Worm (Caenorhabditis elegans): ENCODE measurements around the gene T02H6.9.

The T02H6.9 gene

DNA sequence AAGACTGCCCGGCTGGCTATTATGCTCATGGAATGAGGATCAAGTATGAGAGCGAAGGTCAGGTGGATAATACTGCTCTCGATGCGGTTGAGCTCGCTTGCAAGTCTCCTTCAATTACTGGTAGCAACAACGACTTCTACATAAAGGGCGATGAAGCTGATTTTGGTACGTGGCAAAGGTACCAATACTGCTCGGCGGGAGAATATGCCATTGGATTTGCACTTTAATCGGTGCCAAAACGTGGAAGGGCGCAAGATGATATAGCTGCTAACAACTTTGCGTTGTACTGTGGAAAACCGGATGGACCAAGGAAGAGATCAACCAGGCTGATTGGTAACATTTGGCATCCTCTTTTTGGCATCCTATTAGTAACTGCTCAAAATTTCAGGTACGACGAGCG, 10.8 kb upstream of the T02H6.9 start:
- no peak for TF ChIP-seq sea-1 (GFP tag; conservative IDR thresholded peaks at IDR 0.05)
- no peak for TF ChIP-seq pes-1 (GFP tag; IDR thresholded peaks at IDR 0.05)
- no peak for TF ChIP-seq tbx-11 (GFP tag; IDR thresholded peaks at IDR 0.05)
- no peak for TF ChIP-seq tbx-37 (GFP tag; conservative IDR thresholded peaks at IDR 0.05)

DNA sequence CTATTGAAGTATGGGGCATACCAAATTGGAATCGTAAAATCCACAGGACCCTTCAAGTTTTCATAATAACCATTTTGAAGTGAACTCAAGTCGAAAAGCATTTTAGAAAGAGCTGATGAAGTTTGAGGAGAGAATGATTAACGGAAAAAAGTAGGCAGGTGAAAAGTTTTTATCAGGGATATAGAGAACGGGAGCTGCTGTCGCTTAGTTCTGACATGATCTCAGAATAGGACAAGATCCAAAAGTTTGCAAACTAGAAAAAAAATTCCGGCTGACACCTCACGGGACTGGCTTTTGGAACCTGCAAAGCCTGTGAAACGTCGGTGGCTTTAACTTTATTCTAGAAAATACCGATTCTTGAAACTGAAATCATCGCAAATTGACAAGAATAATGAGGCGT, 7.7 kb upstream of the T02H6.9 start, which contains the start of gene sri-46:
Gene sri-46 (minus strand): TSS at position 101 of the 400 bp plus-strand sequence.
- TF ChIP-seq pes-1 (GFP tag; IDR thresholded peaks at IDR 0.05) (no peak), scrt-1 (GFP tag; IDR thresholded peaks at IDR 0.05) (no peak), tra-4 (tag; optimal IDR thresholded peaks at IDR 0.05) (no peak), hnd-1 (tag; optimal IDR thresholded peaks at IDR 0.05) (no peak), tbx-11 (GFP tag; IDR thresholded peaks at IDR 0.05) (no peak), ceh-13 (GFP tag; optimal IDR thresholded peaks at IDR 0.05) (no peak)

DNA sequence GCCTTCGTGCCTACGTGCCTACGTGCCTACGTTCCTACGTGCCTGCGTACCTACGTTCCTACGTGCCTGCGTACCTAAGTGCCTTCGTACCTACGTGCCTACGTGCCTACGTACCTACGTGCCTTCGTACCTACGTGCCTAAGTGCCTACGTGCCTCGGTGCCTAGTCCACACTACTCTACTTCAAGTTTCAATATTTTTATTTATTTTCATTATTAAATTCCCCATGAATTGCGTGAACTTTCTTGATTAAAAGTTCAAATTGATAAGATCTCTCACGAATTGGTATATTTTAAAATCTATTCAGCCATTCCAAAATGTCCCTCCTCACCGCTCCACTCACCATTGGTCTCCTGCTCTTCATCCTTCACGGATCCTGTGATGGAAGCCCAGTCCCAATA, 4.6 kb upstream of the T02H6.9 start, which contains the start of gene Y39F10C.3:
Gene Y39F10C.3 (plus strand): TSS at position 301 of the 400 bp plus-strand sequence.
- no peak for TF ChIP-seq flt-1 (GFP tag; IDR thresholded peaks at IDR 0.05)
- no peak for TF ChIP-seq B0310.2 (tag; optimal IDR thresholded peaks at IDR 0.05)
- TF ChIP-seq tra-4 (tag; optimal IDR thresholded peaks at IDR 0.05): no peak
- no peak for TF ChIP-seq sea-1 (GFP tag; conservative IDR thresholded peaks at IDR 0.05)
- TF ChIP-seq F13C5.2 (tag; optimal IDR thresholded peaks at IDR 0.05): no peak
- no peak for TF ChIP-seq tbx-37 (GFP tag; conservative IDR thresholded peaks at IDR 0.05)
- no peak for TF ChIP-seq hnd-1 (tag; optimal IDR thresholded peaks at IDR 0.05)

DNA sequence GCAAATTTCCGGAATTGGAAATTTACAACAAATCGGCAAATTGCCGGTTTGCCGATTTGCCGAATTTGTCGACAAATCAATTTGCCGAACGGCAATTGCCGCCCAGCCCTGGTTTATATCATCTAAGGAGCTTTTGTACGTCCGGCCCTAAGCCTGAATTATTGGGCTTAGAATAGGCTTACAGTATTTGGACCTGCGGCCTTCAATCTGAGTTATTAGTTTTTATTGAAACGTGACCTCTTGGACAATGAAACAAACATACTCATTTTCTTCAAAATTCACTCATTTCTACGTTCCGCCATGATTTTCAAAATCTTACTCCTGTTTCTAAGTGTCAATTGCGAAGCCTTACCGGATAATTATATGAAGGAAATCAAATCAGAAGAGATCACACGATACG, 3.4 kb upstream of the T02H6.9 start, which contains the start of gene Y39F10C.1:
Gene Y39F10C.1 (plus strand): TSS at position 301 of the 400 bp plus-strand sequence.
- TF ChIP-seq scrt-1 (GFP tag; IDR thresholded peaks at IDR 0.05): no peak
- no peak for TF ChIP-seq tra-4 (tag; optimal IDR thresholded peaks at IDR 0.05)
- TF ChIP-seq ceh-13 (GFP tag; optimal IDR thresholded peaks at IDR 0.05): no peak
- no peak for TF ChIP-seq ama-1 (optimal IDR thresholded peaks at IDR 0.05)
- TF ChIP-seq F13C5.2 (tag; optimal IDR thresholded peaks at IDR 0.05): no peak
- no peak for TF ChIP-seq hnd-1 (tag; optimal IDR thresholded peaks at IDR 0.05)
- no peak for TF ChIP-seq hmbx-1 (tag; optimal IDR thresholded peaks at IDR 0.05)
- no peak for TF ChIP-seq hmg-4 (GFP tag; optimal IDR thresholded peaks at IDR 0.05)
- TF ChIP-seq sea-1 (GFP tag; conservative IDR thresholded peaks at IDR 0.05): no peak
- TF ChIP-seq ets-7 (tag; optimal IDR thresholded peaks at IDR 0.05): no peak
- TF ChIP-seq tbx-37 (GFP tag; conservative IDR thresholded peaks at IDR 0.05): no peak
- no peak for TF ChIP-seq B0310.2 (tag; optimal IDR thresholded peaks at IDR 0.05)

DNA sequence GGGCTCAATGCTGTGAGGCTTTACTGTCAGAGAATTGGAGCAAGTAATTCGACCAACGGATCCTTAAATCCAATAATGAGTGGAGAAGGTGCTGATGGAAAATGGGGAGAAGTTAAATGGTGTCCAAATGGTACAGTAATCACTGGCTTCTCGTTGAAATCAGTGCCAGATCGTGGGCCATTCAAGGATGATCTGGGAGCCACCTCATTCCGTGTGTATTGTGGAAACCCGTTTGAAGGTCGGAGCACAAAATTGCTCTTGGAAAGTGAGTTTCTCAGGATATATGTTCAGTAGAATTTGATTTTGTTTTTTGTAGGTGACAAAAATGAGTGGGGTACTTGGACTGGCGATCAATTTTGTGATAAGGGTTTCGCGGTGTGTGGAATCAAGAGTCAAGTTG, 2.9 kb upstream of the T02H6.9 start:
- no peak for TF ChIP-seq flt-1 (GFP tag; IDR thresholded peaks at IDR 0.05)
- TF ChIP-seq B0310.2 (tag; optimal IDR thresholded peaks at IDR 0.05): no peak
- TF ChIP-seq tbx-37 (GFP tag; conservative IDR thresholded peaks at IDR 0.05): no peak
- TF ChIP-seq hnd-1 (tag; optimal IDR thresholded peaks at IDR 0.05): no peak
- no peak for TF ChIP-seq tra-4 (tag; optimal IDR thresholded peaks at IDR 0.05)
- no peak for TF ChIP-seq hmbx-1 (tag; optimal IDR thresholded peaks at IDR 0.05)
- no peak for TF ChIP-seq hmg-4 (GFP tag; optimal IDR thresholded peaks at IDR 0.05)
- TF ChIP-seq F13C5.2 (tag; optimal IDR thresholded peaks at IDR 0.05): no peak
- no peak for TF ChIP-seq ceh-13 (GFP tag; optimal IDR thresholded peaks at IDR 0.05)
- TF ChIP-seq aly-1 (tag; optimal IDR thresholded peaks at IDR 0.05): no peak
- TF ChIP-seq pes-1 (GFP tag; IDR thresholded peaks at IDR 0.05): no peak
- no peak for TF ChIP-seq tbx-11 (GFP tag; IDR thresholded peaks at IDR 0.05)
- no peak for TF ChIP-seq sea-1 (GFP tag; conservative IDR thresholded peaks at IDR 0.05)
- TF ChIP-seq ets-7 (tag; optimal IDR thresholded peaks at IDR 0.05): no peak
- no peak for TF ChIP-seq ceh-36 (tag; optimal IDR thresholded peaks at IDR 0.05)
- TF ChIP-seq ama-1 (optimal IDR thresholded peaks at IDR 0.05): no peak
- no peak for TF ChIP-seq scrt-1 (GFP tag; IDR thresholded peaks at IDR 0.05)

DNA sequence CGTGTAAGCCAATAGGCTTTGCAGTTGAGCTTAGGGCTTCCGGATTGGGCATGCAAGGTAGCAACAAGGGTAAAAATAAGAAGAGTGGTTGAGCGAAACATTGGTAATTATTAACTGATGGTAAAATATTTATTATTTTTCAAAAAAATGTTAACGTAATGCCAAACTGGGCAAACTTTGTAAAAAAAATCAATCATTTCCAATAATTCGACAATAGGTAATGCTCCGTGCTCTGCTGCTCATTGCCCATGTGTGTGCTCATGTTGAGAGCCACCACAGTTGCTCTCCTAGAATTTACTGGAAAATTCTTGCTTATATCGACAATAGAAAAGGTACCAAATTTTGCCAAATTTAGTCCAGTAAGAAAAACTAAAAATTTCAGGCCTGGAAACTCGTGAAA, 1.9 kb downstream of the T02H6.9 start, which contains the start of the genes T02H6.10 and T02H6.8:
Gene T02H6.10 (minus strand): TSS at position 101 of the 400 bp plus-strand sequence.
Gene T02H6.8 (plus strand): TSS at position 221 of the 400 bp plus-strand sequence.
- no peak for TF ChIP-seq tra-4 (tag; optimal IDR thresholded peaks at IDR 0.05)
- TF ChIP-seq aly-1 (tag; optimal IDR thresholded peaks at IDR 0.05): no peak
- TF ChIP-seq ets-7 (tag; optimal IDR thresholded peaks at IDR 0.05): no peak
- TF ChIP-seq ama-1 (optimal IDR thresholded peaks at IDR 0.05): no peak
- TF ChIP-seq F13C5.2 (tag; optimal IDR thresholded peaks at IDR 0.05): no peak
- TF ChIP-seq tbx-37 (GFP tag; conservative IDR thresholded peaks at IDR 0.05): no peak
- no peak for TF ChIP-seq sea-1 (GFP tag; conservative IDR thresholded peaks at IDR 0.05)
- no peak for TF ChIP-seq hmbx-1 (tag; optimal IDR thresholded peaks at IDR 0.05)
- TF ChIP-seq hnd-1 (tag; optimal IDR thresholded peaks at IDR 0.05): no peak
- TF ChIP-seq pes-1 (GFP tag; IDR thresholded peaks at IDR 0.05): no peak
- no peak for TF ChIP-seq scrt-1 (GFP tag; IDR thresholded peaks at IDR 0.05)
- no peak for TF ChIP-seq flt-1 (GFP tag; IDR thresholded peaks at IDR 0.05)
- no peak for TF ChIP-seq tbx-11 (GFP tag; IDR thresholded peaks at IDR 0.05)
- TF ChIP-seq hmg-4 (GFP tag; optimal IDR thresholded peaks at IDR 0.05): no peak
- no peak for TF ChIP-seq ceh-36 (tag; optimal IDR thresholded peaks at IDR 0.05)
- TF ChIP-seq ceh-13 (GFP tag; optimal IDR thresholded peaks at IDR 0.05): no peak
- TF ChIP-seq B0310.2 (tag; optimal IDR thresholded peaks at IDR 0.05): no peak

DNA sequence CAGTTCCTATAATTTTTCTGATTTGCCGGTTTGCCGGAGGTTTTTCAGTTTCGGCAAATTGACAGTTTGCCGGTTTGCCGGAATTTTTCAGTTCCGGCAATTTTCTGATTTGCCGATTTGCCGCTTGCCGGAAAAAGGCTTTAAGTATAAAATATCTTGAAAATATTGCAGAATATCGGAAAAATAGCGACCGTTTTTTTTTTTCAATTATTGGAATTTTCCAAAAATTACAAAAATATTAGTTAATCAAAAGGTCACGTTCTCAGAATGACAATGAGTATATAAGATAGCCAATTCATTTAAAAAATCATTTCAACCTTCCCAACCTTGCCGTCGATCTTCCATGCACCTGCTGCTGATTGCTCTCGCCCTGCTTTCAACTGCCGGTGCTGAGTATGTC, 3.6 kb downstream of the T02H6.9 start, which contains the start of gene T02H6.7:
Gene T02H6.7 (plus strand): TSS at position 301 of the 400 bp plus-strand sequence.
- no peak for TF ChIP-seq tbx-11 (GFP tag; IDR thresholded peaks at IDR 0.05)

DNA sequence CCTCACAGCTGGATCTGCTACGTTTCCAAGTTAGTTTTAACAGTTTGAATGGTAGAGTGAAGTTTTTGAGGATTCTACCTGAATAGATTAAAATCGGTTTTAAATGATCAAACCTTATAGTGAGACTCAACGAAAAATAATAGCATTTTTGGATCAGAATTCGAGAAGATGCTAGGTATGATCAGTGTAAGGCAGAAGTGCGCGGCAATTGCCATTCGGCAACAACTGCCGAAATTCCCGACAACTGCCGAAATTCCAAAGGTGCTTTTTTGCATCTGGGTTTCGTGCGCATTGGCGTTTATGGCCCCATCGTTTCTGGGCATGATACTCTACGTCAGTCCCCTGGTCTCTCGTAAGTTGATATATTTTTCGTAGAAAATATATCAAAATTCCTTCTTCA, 4.8 kb downstream of the T02H6.9 start, which contains the start of gene T02H6.6:
Gene T02H6.6 (plus strand): TSS at position 301 of the 400 bp plus-strand sequence.
- TF ChIP-seq tbx-37 (GFP tag; conservative IDR thresholded peaks at IDR 0.05): no peak
- TF ChIP-seq sea-1 (GFP tag; conservative IDR thresholded peaks at IDR 0.05): no peak
- no peak for TF ChIP-seq ets-7 (tag; optimal IDR thresholded peaks at IDR 0.05)
- TF ChIP-seq tra-4 (tag; optimal IDR thresholded peaks at IDR 0.05): no peak
- no peak for TF ChIP-seq tbx-11 (GFP tag; IDR thresholded peaks at IDR 0.05)
- TF ChIP-seq F13C5.2 (tag; optimal IDR thresholded peaks at IDR 0.05): no peak
- no peak for TF ChIP-seq hmg-4 (GFP tag; optimal IDR thresholded peaks at IDR 0.05)
- no peak for TF ChIP-seq ceh-36 (tag; optimal IDR thresholded peaks at IDR 0.05)
- TF ChIP-seq hmbx-1 (tag; optimal IDR thresholded peaks at IDR 0.05): no peak

All from whole organism, early embryonic.